Fruit fly (Drosophila melanogaster): ENCODE results near the gene Cox11.

The Cox11 gene

dm6 chr2L:5547288-5547777, 20.6 kb downstream of the Cox11 start (continued):
- TF ChIP-seq CG6654 (GFP tag; optimal IDR thresholded peaks at IDR 0.05) (no peak), CG8281 (tag; optimal IDR thresholded peaks at IDR 0.05) (peak; percentile 92), YL-1 (GFP tag; optimal IDR thresholded peaks at IDR 0.05) (no peak), dati (GFP tag; IDR thresholded peaks at IDR 0.05) (no peak), CG34376 (GFP tag; optimal IDR thresholded peaks at IDR 0.05) (peak; percentile 75), zen (tag; optimal IDR thresholded peaks at IDR 0.05) (no peak), schlank (tag; optimal IDR thresholded peaks at IDR 0.05) (no peak), Neu2 (GFP tag; optimal IDR thresholded peaks at IDR 0.05; ENCODE audit: borderline replicate concordance) (no peak), CG12219 (GFP tag; optimal IDR thresholded peaks at IDR 0.05) (peak; percentile 39), CG10431 (GFP tag; optimal IDR thresholded peaks at IDR 0.05) (peak; percentile 37), CG9727 (GFP tag; optimal IDR thresholded peaks at IDR 0.05) (peak; percentile 10), sob (GFP tag; IDR thresholded peaks at IDR 0.05) (no peak), exex (tag; optimal IDR thresholded peaks at IDR 0.05) (peak; percentile 93), CTCF (GFP tag; optimal IDR thresholded peaks at IDR 0.05) (peak; percentile 2), Hr78 (GFP tag; optimal IDR thresholded peaks at IDR 0.05) (peak in 1 of 2 experiments; percentile 22), GATAe (GFP tag; conservative IDR thresholded peaks at IDR 0.05) (peak; percentile 46; the same call in 1 of the 2 replicates), Vsx1 (GFP tag; optimal IDR thresholded peaks at IDR 0.05) (peak; percentile 77), cg (GFP tag; optimal IDR thresholded peaks at IDR 0.05) (no peak), CG15479 (GFP tag; optimal IDR thresholded peaks at IDR 0.05) (peak; percentile 84), Max (GFP tag; optimal IDR thresholded peaks at IDR 0.05) (no peak), CG8924 (tag; optimal IDR thresholded peaks at IDR 0.05) (no peak), ATbp (GFP tag; optimal IDR thresholded peaks at IDR 0.05) (peak; percentile 30), zfh1 (GFP tag; IDR thresholded peaks at IDR 0.05) (0 out of 3 replicates have a peak, but pooled peaks have one; percentile 14), Hmr (GFP tag; optimal IDR thresholded peaks at IDR 0.05) (no peak), BtbVII (GFP tag; optimal IDR thresholded peaks at IDR 0.05) (peak; percentile 3), slp2 (GFP tag; optimal IDR thresholded peaks at IDR 0.05) (no peak), kni (GFP tag; optimal IDR thresholded peaks at IDR 0.05) (peak; percentile 33), CG7745 (tag; optimal IDR thresholded peaks at IDR 0.05) (no peak), hbn (GFP tag; IDR thresholded peaks at IDR 0.05; ENCODE audit: partially characterized antibody) (no peak), corto (GFP tag; optimal IDR thresholded peaks at IDR 0.05) (no peak), NC2α (GFP tag; optimal IDR thresholded peaks at IDR 0.05) (no peak), CrebB (tag; optimal IDR thresholded peaks at IDR 0.05) (peak; percentile 57), wek (GFP tag; optimal IDR thresholded peaks at IDR 0.05) (peak; percentile 34), ci (GFP tag; IDR thresholded peaks at IDR 0.05) (peak; percentile 43; the same call in 1 of the 3 replicates), amos (GFP tag; IDR thresholded peaks at IDR 0.05; ENCODE audit: partially characterized antibody) (no peak), mam (GFP tag; optimal IDR thresholded peaks at IDR 0.05) (no peak), hkb (optimal IDR thresholded peaks at IDR 0.05) (no peak), hkb (GFP tag; IDR thresholded peaks at IDR 0.05) (0 out of 2 replicates have a peak, but pooled peaks have one; percentile 30), CG3407 (GFP tag; optimal IDR thresholded peaks at IDR 0.05) (no peak)

dm6 chr2L:5550735-5551134, 24.0 kb downstream of the Cox11 start, which contains the start of gene CG14014:
Gene CG14014 (minus strand): TSS chr2L:5550835.
- TF ChIP-seq Elba2 (GFP tag; optimal IDR thresholded peaks at IDR 0.05) (peak; percentile 83), salm (tag; optimal IDR thresholded peaks at IDR 0.05) (no peak), CG15479 (GFP tag; optimal IDR thresholded peaks at IDR 0.05) (peak; percentile 34), CG6765 (GFP tag; optimal IDR thresholded peaks at IDR 0.05) (no peak), stc (GFP tag; IDR thresholded peaks at IDR 0.05) (no peak)

Data from whole organism, embryonic.